2 worm cellular contexts compared by ENCODE assay signal in genomic region chrIV:4564541-4564940, ce11.
TF ChIP-seq lines count a peak whose summit lies in the region.

No protein-coding gene starts in this region.

TF ChIP-seq in whole organism, L1 larva, 84 proteins besides CTCF, POLR2A, EP300 and RAD21:
- TF ChIP-seq nhr-71 (tag; optimal IDR thresholded peaks at IDR 0.05; lab: Kevin White, UChicago) (no peak), egl-13 (tag; optimal IDR thresholded peaks at IDR 0.05; lab: Kevin White, UChicago) (no peak), fkh-4 (tag; optimal IDR thresholded peaks at IDR 0.05; lab: Kevin White, UChicago; ENCODE audit: borderline replicate concordance) (no peak), nhr-85 (tag; lab: Kevin White, UChicago) (peak; percentile 44), lin-39 (tag; optimal IDR thresholded peaks at IDR 0.05; lab: Kevin White, UChicago) (no peak)

TF ChIP-seq in whole organism, L4 larva, 104 proteins besides CTCF, POLR2A, EP300 and RAD21:
- TF ChIP-seq mdl-1 (tag; optimal IDR thresholded peaks at IDR 0.05; lab: Kevin White, UChicago): no peak
- peak; percentile 7 for TF ChIP-seq nhr-28 (tag; optimal IDR thresholded peaks at IDR 0.05; lab: Kevin White, UChicago)
- TF ChIP-seq unc-62 (GFP tag; optimal IDR thresholded peaks at IDR 0.05 in 1 of 2; lab: Kevin White, UChicago): peak in 1 of 2 experiments; percentile 90
- TF ChIP-seq unc-62 (tag; optimal IDR thresholded peaks at IDR 0.05; lab: Kevin White, UChicago): no peak

Comparison
In these comparisons a context has a peak if more than half of its experiments do, and no peak if none do; other contexts are left out.
1. Of the 29 proteins assayed by ChIP-seq in both whole organism, L4 larva and whole organism, L1 larva: peak only in whole organism, L4 larva: nhr-28; only in whole organism, L1 larva: none; in both: none; in neither: 27; mixed calls (peak in some experiments, not most) for 1.